Worm (Caenorhabditis elegans): ENCODE data around the gene dsh-1.

DNA sequence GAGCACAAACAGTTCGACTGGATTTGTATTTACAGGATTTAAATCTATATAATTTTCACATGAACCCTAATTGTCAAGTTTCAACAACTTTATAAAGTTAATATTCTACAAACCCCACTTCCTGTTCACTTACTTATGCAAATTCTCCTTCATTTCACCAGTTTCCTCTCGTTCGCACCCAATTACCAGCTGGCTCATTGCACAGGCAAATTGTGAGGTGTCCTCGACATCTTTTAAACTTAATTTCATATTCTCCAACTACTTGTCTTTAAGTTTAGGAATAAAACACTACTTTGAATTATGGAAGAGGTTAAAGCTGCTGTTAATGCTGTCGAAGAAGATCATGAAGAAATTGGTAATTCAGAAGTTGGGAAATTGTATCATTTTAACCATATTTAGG is 52.7 kb downstream of the dsh-1 start, which contains the start of gene C27D6.1:
- TF ChIP-seq lsy-2 (tag; optimal IDR thresholded peaks at IDR 0.05) (no peak), ztf-11 (tag; optimal IDR thresholded peaks at IDR 0.05) (no peak), nhr-12 (tag; optimal IDR thresholded peaks at IDR 0.05) (no peak), mep-1 (tag; optimal IDR thresholded peaks at IDR 0.05) (no peak), unc-120 (tag; optimal IDR thresholded peaks at IDR 0.05; ENCODE audit: poor library complexity, severe bottlenecking) (no peak), elt-3 (tag; optimal IDR thresholded peaks at IDR 0.05) (no peak), cnd-1 (tag; optimal IDR thresholded peaks at IDR 0.05) (no peak), unc-62 (GFP tag; optimal IDR thresholded peaks at IDR 0.05) (no peak), mls-2 (tag; optimal IDR thresholded peaks at IDR 0.05) (no peak), nhr-237 (tag; optimal IDR thresholded peaks at IDR 0.05) (no peak), hlh-1 (tag; optimal IDR thresholded peaks at IDR 0.05) (no peak), nhr-28 (tag; optimal IDR thresholded peaks at IDR 0.05) (no peak), lin-13 (tag; optimal IDR thresholded peaks at IDR 0.05) (no peak)
